Worm (Caenorhabditis elegans): Measurements from ENCODE around the gene Y32B12C.1.

Y32B12C.1 gene

ce11 chrV:16606313-16606712, at the start of gene Y32B12C.1:
Gene Y32B12C.1 (plus strand): TSS chrV:16606613.
- TF ChIP-seq dve-1 (tag; optimal IDR thresholded peaks at IDR 0.05; ENCODE audit: insufficient read depth) (no peak), daf-16 (GFP tag; optimal IDR thresholded peaks at IDR 0.05) (no peak), daf-16 (tag; optimal IDR thresholded peaks at IDR 0.05) (peak; percentile 4), saeg-2 (GFP tag; IDR thresholded peaks at IDR 0.05) (no peak)

DNA sequence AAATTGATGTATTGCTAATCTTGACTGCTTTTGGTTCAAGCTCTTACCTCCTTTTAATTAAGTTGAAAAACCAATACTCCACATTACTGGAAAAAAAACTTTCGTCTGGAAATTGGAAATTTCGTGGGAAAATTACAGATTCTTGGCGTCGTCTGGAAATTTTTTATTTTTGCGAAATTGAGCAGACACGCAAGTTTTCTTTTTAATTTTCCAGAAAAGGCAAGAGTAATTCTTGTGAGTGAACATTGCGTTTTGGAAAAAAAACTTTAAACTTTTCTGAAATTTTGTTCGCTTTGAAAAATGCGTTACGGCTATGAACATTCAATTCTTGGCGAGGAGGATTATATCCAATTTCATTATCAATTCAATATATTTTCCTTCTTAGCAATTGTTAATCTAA, 40.8 kb upstream of the Y32B12C.1 start, which contains the start of gene sru-45:
sru-45 (plus strand) TSS at position 301 of the 400 bp plus-strand sequence.
- TF ChIP-seq zip-11 (GFP tag; IDR thresholded peaks at IDR 0.05) (no peak), tag-97 (GFP tag; IDR thresholded peaks at IDR 0.05) (no peak), ceh-62 (tag; optimal IDR thresholded peaks at IDR 0.05) (no peak), hlh-11 (tag; optimal IDR thresholded peaks at IDR 0.05) (no peak), nhr-28 (tag; optimal IDR thresholded peaks at IDR 0.05) (no peak), lin-13 (GFP tag; optimal IDR thresholded peaks at IDR 0.05) (no peak), vab-7 (GFP tag; IDR thresholded peaks at IDR 0.05) (no peak), mdt-29 (GFP tag; IDR thresholded peaks at IDR 0.05) (no peak), nhr-41 (GFP tag; IDR thresholded peaks at IDR 0.05) (no peak), mdl-1 (tag; optimal IDR thresholded peaks at IDR 0.05) (no peak), F44E2.7 (GFP tag; IDR thresholded peaks at IDR 0.05) (no peak), lin-15B (tag; optimal IDR thresholded peaks at IDR 0.05) (no peak)

- TF ChIP-seq zip-11 (GFP tag; IDR thresholded peaks at IDR 0.05), result no peak
- TF ChIP-seq nhr-10 (tag; optimal IDR thresholded peaks at IDR 0.05), result no peak
- TF ChIP-seq unc-62 (GFP tag; optimal IDR thresholded peaks at IDR 0.05 in 1 of 2), result peak in 1 of 2 experiments; percentile 78
- TF ChIP-seq unc-62 (tag; optimal IDR thresholded peaks at IDR 0.05), result no peak
- peak; percentile 76 for TF ChIP-seq aha-1 (tag)
- TF ChIP-seq mdt-29 (GFP tag; IDR thresholded peaks at IDR 0.05), result no peak
- no peak for TF ChIP-seq vab-7 (GFP tag; IDR thresholded peaks at IDR 0.05)
- TF ChIP-seq pha-4 (GFP tag; IDR thresholded peaks at IDR 0.05), result no peak
- TF ChIP-seq pha-4 (tag; optimal IDR thresholded peaks at IDR 0.05), result no peak
- TF ChIP-seq Y75B8A.6 (GFP tag; IDR thresholded peaks at IDR 0.05), result no peak
- no peak for TF ChIP-seq nhr-11 (tag; optimal IDR thresholded peaks at IDR 0.05)
- no peak for TF ChIP-seq ceh-32 (tag; optimal IDR thresholded peaks at IDR 0.05; ENCODE audit: poor library complexity)
- no peak for TF ChIP-seq php-3 (GFP tag; IDR thresholded peaks at IDR 0.05)
- TF ChIP-seq skn-1 (tag; optimal IDR thresholded peaks at IDR 0.05), result no peak
- TF ChIP-seq lin-15B (tag; optimal IDR thresholded peaks at IDR 0.05), result no peak
- TF ChIP-seq ceh-28 (tag; optimal IDR thresholded peaks at IDR 0.05), result no peak
- no peak for TF ChIP-seq fos-1 (tag; optimal IDR thresholded peaks at IDR 0.05)
Measured at ce11 chrV:16568056-16568455, 38.4 kb upstream of the Y32B12C.1 start.

ce11 chrV:16570697-16571096, 35.7 kb upstream of the Y32B12C.1 start, which contains the start of gene nhr-233:
Gene nhr-233 (minus strand): TSS chrV:16570797.
- TF ChIP-seq fkh-10 (GFP tag; optimal IDR thresholded peaks at IDR 0.05) (no peak), daf-16 (GFP tag; optimal IDR thresholded peaks at IDR 0.05) (no peak), daf-16 (tag; optimal IDR thresholded peaks at IDR 0.05) (no peak), arid-1 (GFP tag; conservative IDR thresholded peaks at IDR 0.05) (no peak), hif-1 (tag; optimal IDR thresholded peaks at IDR 0.05) (no peak), unc-62 (GFP tag; optimal IDR thresholded peaks at IDR 0.05 in 1 of 2) (peak in 1 of 2 experiments; percentile 19), unc-62 (tag; optimal IDR thresholded peaks at IDR 0.05) (no peak)

DNA sequence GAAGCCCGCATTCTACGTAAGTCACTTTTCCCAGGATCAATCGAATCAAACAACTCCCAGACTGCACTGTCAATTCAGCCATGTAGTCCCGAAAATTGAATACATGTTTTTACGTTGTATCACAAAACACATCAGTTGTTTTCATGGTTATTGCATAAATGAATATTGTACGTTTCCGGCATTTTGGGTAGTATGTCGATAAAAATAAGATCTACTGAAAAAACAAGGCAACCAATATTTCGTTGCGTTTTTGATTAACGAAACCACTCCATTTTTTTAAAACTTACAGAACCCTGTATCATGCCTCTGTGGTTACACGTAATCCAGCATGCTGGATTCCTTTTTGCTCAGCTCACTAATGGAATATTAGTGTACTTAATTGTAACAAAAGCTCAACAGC, 33.2 kb upstream of the Y32B12C.1 start, which contains the start of gene str-149:
str-149 (plus strand) TSS at position 301 of the 400 bp plus-strand sequence.
- TF ChIP-seq lsy-2 (tag; optimal IDR thresholded peaks at IDR 0.05) (no peak), nhr-6 (tag; optimal IDR thresholded peaks at IDR 0.05) (no peak), mdl-1 (tag; optimal IDR thresholded peaks at IDR 0.05) (no peak), mep-1 (tag; optimal IDR thresholded peaks at IDR 0.05) (no peak), lin-39 (tag; optimal IDR thresholded peaks at IDR 0.05) (no peak), spr-1 (tag; optimal IDR thresholded peaks at IDR 0.05) (no peak), nhr-10 (tag; optimal IDR thresholded peaks at IDR 0.05) (no peak), ZK546.5 (tag; optimal IDR thresholded peaks at IDR 0.05) (no peak), Y105C5A.15 (GFP tag; IDR thresholded peaks at IDR 0.05) (no peak), zag-1 (tag; optimal IDR thresholded peaks at IDR 0.05) (no peak), nhr-48 (tag; optimal IDR thresholded peaks at IDR 0.05) (no peak), gei-8 (GFP tag; optimal IDR thresholded peaks at IDR 0.05) (no peak), duxl-1 (tag; optimal IDR thresholded peaks at IDR 0.05; ENCODE audit: poor library complexity) (no peak), ztf-11 (tag; optimal IDR thresholded peaks at IDR 0.05) (no peak), daf-12 (tag; optimal IDR thresholded peaks at IDR 0.05) (no peak), tra-1 (GFP tag; IDR thresholded peaks at IDR 0.05) (no peak), lin-38 (GFP tag; IDR thresholded peaks at IDR 0.05) (no peak), Y75B8A.6 (GFP tag; IDR thresholded peaks at IDR 0.05) (no peak)

All from whole organism, L4 larva.